Worm (Caenorhabditis elegans) whole organism, L4 larva: ENCODE measurements around the gene C44B9.2.

ENCODE experiments used
- arid-1 ChIP-seq: fragments of 200-800 bp; sonication (Bioruptor generic); conservative IDR thresholded peaks from 2 replicates; pipeline ENCODE4 v1.3.6; 2022; ENCODE audit warnings: missing genetic modification reagents, missing genetic modification characterization, missing compliant biosample characterization
- jun-1 ChIP-seq: fragments of 150-350 bp; optimal IDR thresholded peaks from 2 replicates; lab custom pipeline; 2014; ENCODE audit warnings: missing biosample characterization, missing genetic modification reagents, missing genetic modification characterization
- lin-13 ChIP-seq: fragments of 150-350 bp; optimal IDR thresholded peaks from 2 replicates; lab custom pipeline; 2014; ENCODE audit warnings: missing biosample characterization, missing genetic modification reagents, missing genetic modification characterization
- lir-3 ChIP-seq: sonication (generic microtip); optimal IDR thresholded peaks from 2 replicates; lab custom pipeline; 2016; ENCODE audit warnings: mild to moderate bottlenecking, missing genetic modification characterization, missing compliant biosample characterization

ce11 chrIII:10857984-10858383 is 17.2 kb upstream of the C44B9.2 start, which contains the start of gene oxi-1:
- TF ChIP-seq lin-13 (no peak), jun-1 (tag; lab: Kevin White, UChicago) (no peak), arid-1 (GFP tag; lab: Robert Waterston, UW) (no peak), lir-3 (tag; lab: Kevin White, UChicago) (no peak)
